Fruit fly (Drosophila melanogaster) whole organism, embryonic: ENCODE data around the gene CG14839.
A peak's percentile ranks its signal among the peaks of the same experiment; 100 is the strongest.

Source experiments
- Adf1 ChIP-seq: fragments of 200-800 bp; sonication (Bioruptor generic); IDR thresholded peaks from 2 replicates; pipeline ENCODE4 v1.3.6; 2022; ENCODE audit warnings: missing biosample characterization, missing genetic modification characterization
- B-H2 ChIP-seq: fragments of 200-800 bp; sonication (Bioruptor generic); optimal IDR thresholded peaks from 2 replicates; lab custom pipeline; 2018; ENCODE audit warnings: missing biosample characterization, mild to moderate bottlenecking, missing genetic modification characterization
- CG10462 ChIP-seq: fragments of 200-800 bp; sonication (Bioruptor generic); optimal IDR thresholded peaks from 2 replicates; lab custom pipeline; 2016; ENCODE audit warnings: missing biosample characterization, missing genetic modification characterization
- CG10543 ChIP-seq: fragments of 200-800 bp; sonication (Bioruptor generic); optimal IDR thresholded peaks from 3 replicates; lab custom pipeline; 2017; ENCODE audit warnings: missing biosample characterization, mild to moderate bottlenecking, missing genetic modification characterization, moderate library complexity
- CG12769 ChIP-seq: fragments of 200-800 bp; sonication (Bioruptor generic); optimal IDR thresholded peaks from 2 replicates; lab custom pipeline; 2019; ENCODE audit warnings: missing biosample characterization, mild to moderate bottlenecking, missing genetic modification characterization, moderate library complexity
- CG13123 ChIP-seq: fragments of 200-800 bp; sonication (Bioruptor generic); optimal IDR thresholded peaks from 2 replicates; lab custom pipeline; 2016; ENCODE audit warnings: missing biosample characterization, missing genetic modification characterization
- CG14441 ChIP-seq: fragments of 200-800 bp; sonication (Bioruptor generic); IDR thresholded peaks from 2 replicates; pipeline ENCODE4 v1.3.6; 2022; ENCODE audit warnings: missing biosample characterization, missing genetic modification characterization
- CG14860 ChIP-seq: fragments of 200-800 bp; sonication (Bioruptor generic); IDR thresholded peaks from 3 replicates; pipeline ENCODE4 v1.3.6; 2022; ENCODE audit warnings: missing biosample characterization, missing genetic modification characterization; ENCODE audit not compliant: partially characterized antibody
- CG14965 ChIP-seq: fragments of 200-800 bp; sonication (Bioruptor generic); optimal IDR thresholded peaks from 2 replicates; lab custom pipeline; 2016; ENCODE audit warnings: missing biosample characterization, missing genetic modification characterization, borderline replicate concordance
- CG15479 ChIP-seq: fragments of 200-800 bp; sonication (Bioruptor generic); optimal IDR thresholded peaks from 3 replicates; lab custom pipeline; 2019; ENCODE audit warnings: missing biosample characterization, mild to moderate bottlenecking, missing genetic modification characterization, moderate library complexity
- CG17328 ChIP-seq: fragments of 200-800 bp; sonication (Bioruptor generic); IDR thresholded peaks from 2 replicates; pipeline ENCODE4 v1.3.6; 2022; ENCODE audit warnings: missing biosample characterization, missing genetic modification characterization
- CG17568 ChIP-seq: fragments of 200-800 bp; sonication (Bioruptor generic); optimal IDR thresholded peaks from 2 replicates; lab custom pipeline; 2018; ENCODE audit warnings: missing biosample characterization, mild to moderate bottlenecking, missing genetic modification characterization, moderate library complexity
- CG30403 ChIP-seq: fragments of 200-800 bp; sonication (Bioruptor generic); optimal IDR thresholded peaks from 3 replicates; lab custom pipeline; 2016; ENCODE audit warnings: missing biosample characterization, missing genetic modification characterization
- CG31388 ChIP-seq: fragments of 200-800 bp; sonication (Bioruptor generic); optimal IDR thresholded peaks from 2 replicates; lab custom pipeline; 2016; ENCODE audit warnings: missing biosample characterization, missing genetic modification characterization
- CG6272 ChIP-seq: fragments of 200-800 bp; sonication (Bioruptor generic); IDR thresholded peaks from 2 replicates; pipeline ENCODE4 v1.3.6; 2022; ENCODE audit warnings: missing biosample characterization, missing genetic modification characterization
- CG7556 ChIP-seq: fragments of 200-800 bp; sonication (Bioruptor generic); optimal IDR thresholded peaks from 2 replicates; lab custom pipeline; 2017; ENCODE audit warnings: missing biosample characterization, mild to moderate bottlenecking, missing genetic modification characterization
- CG7786 ChIP-seq: fragments of 200-800 bp; sonication (Bioruptor generic); optimal IDR thresholded peaks from 2 replicates; lab custom pipeline; 2016; ENCODE audit warnings: missing biosample characterization, missing genetic modification characterization
- CG8924 ChIP-seq: fragments of 200-800 bp; optimal IDR thresholded peaks from 3 replicates; lab custom pipeline; 2019; ENCODE audit warnings: missing biosample characterization, mild to moderate bottlenecking, missing genetic modification characterization, moderate library complexity
- Chrac-16 ChIP-seq: fragments of 200-800 bp; sonication (Bioruptor generic); optimal IDR thresholded peaks from 3 replicates; lab custom pipeline; 2016; ENCODE audit warnings: missing biosample characterization, missing genetic modification characterization
- D ChIP-seq, 2 experiments: fragments of 200-800 bp in 1 of 2; fragments of >200 bp in 1 of 2; sonication (Bioruptor generic) in 1 of 2; optimal IDR thresholded peaks; 2 replicates in 1 of 2; 3 replicates in 1 of 2; lab custom pipeline; 2017; ENCODE audit warnings: mild to moderate bottlenecking in 1 of 2, missing biosample characterization in 1 of 2, missing genetic modification characterization in 1 of 2, missing genetic modification reagents in 1 of 2
- Dfd ChIP-seq, 2 experiments: fragments of >200 bp; optimal IDR thresholded peaks; 2 replicates each; lab custom pipeline; 2017; ENCODE audit warnings: missing biosample characterization in 2 of 2, missing genetic modification characterization in 2 of 2
- Hand ChIP-seq: fragments of 200-800 bp; sonication (Bioruptor generic); optimal IDR thresholded peaks from 2 replicates; lab custom pipeline; 2017; ENCODE audit warnings: mild to moderate bottlenecking, missing biosample characterization, missing genetic modification reagents, missing genetic modification characterization
- Hr78 ChIP-seq, 2 experiments: fragments of 200-800 bp in 1 of 2; fragments of >200 bp in 1 of 2; sonication (Bioruptor generic) in 1 of 2; optimal IDR thresholded peaks; 2 replicates each; lab custom pipeline; 2017 to 2019; ENCODE audit warnings: missing biosample characterization in 2 of 2, missing genetic modification characterization in 2 of 2, mild to moderate bottlenecking in 1 of 2, moderate library complexity in 1 of 2
- NC2α ChIP-seq: fragments of 200-800 bp; sonication (Bioruptor generic); optimal IDR thresholded peaks from 2 replicates; lab custom pipeline; 2016; ENCODE audit warnings: missing biosample characterization, missing genetic modification characterization
- Optix ChIP-seq: fragments of 200-800 bp; sonication (Bioruptor generic); IDR thresholded peaks from 3 replicates; pipeline ENCODE4 v1.3.6; 2022; ENCODE audit warnings: missing biosample characterization, missing genetic modification characterization
- Xbp1 ChIP-seq: fragments of 200-800 bp; sonication (Bioruptor generic); optimal IDR thresholded peaks from 3 replicates; lab custom pipeline; 2016; ENCODE audit warnings: missing biosample characterization, mild to moderate bottlenecking, missing genetic modification characterization
- abd-A ChIP-seq: fragments of 200-800 bp; sonication (Bioruptor generic); optimal IDR thresholded peaks from 3 replicates; lab custom pipeline; 2019; ENCODE audit warnings: missing biosample characterization, mild to moderate bottlenecking, missing genetic modification characterization, moderate library complexity
- amos ChIP-seq: fragments of 200-800 bp; sonication (Bioruptor generic); IDR thresholded peaks from 2 replicates; pipeline ENCODE4 v1.3.6; 2022; ENCODE audit warnings: missing biosample characterization, missing genetic modification characterization; ENCODE audit not compliant: partially characterized antibody
- ap ChIP-seq: fragments of 200-800 bp; sonication (Bioruptor generic); IDR thresholded peaks from 2 replicates; pipeline ENCODE4 v1.3.6; 2022; ENCODE audit warnings: missing biosample characterization, missing genetic modification characterization
- ato ChIP-seq: fragments of 200-800 bp; sonication (Bioruptor generic); IDR thresholded peaks from 2 replicates; pipeline ENCODE4 v1.3.6; 2022; ENCODE audit warnings: missing biosample characterization, missing genetic modification characterization; ENCODE audit not compliant: partially characterized antibody
- dm ChIP-seq: fragments of 200-800 bp; sonication (Bioruptor generic); optimal IDR thresholded peaks from 3 replicates; lab custom pipeline; 2016; ENCODE audit warnings: missing biosample characterization, missing genetic modification characterization
- exex ChIP-seq: fragments of 200-800 bp; sonication (Bioruptor generic); optimal IDR thresholded peaks from 4 replicates; lab custom pipeline; 2018; ENCODE audit warnings: missing biosample characterization, mild to moderate bottlenecking, missing genetic modification characterization, moderate library complexity
- fd64A ChIP-seq: fragments of 200-800 bp; sonication (Bioruptor generic); optimal IDR thresholded peaks from 3 replicates; lab custom pipeline; 2018; ENCODE audit warnings: missing biosample characterization, mild to moderate bottlenecking, missing genetic modification characterization
- fu2 ChIP-seq: fragments of 200-800 bp; sonication (Bioruptor generic); optimal IDR thresholded peaks from 2 replicates; lab custom pipeline; 2016; ENCODE audit warnings: missing biosample characterization, missing genetic modification characterization
- gce ChIP-seq: fragments of 200-800 bp; sonication (Bioruptor generic); IDR thresholded peaks from 3 replicates; pipeline ENCODE4 v1.3.6; 2022; ENCODE audit warnings: missing biosample characterization, missing genetic modification characterization
- gcm ChIP-seq: fragments of 200-800 bp; sonication (Bioruptor generic); optimal IDR thresholded peaks from 2 replicates; lab custom pipeline; 2019; ENCODE audit warnings: missing biosample characterization, mild to moderate bottlenecking, missing genetic modification characterization, moderate library complexity
- gro ChIP-seq: fragments of 200-800 bp; sonication (Bioruptor generic); optimal IDR thresholded peaks from 2 replicates; lab custom pipeline; 2016; ENCODE audit warnings: missing biosample characterization, missing genetic modification characterization
- gsb ChIP-seq: fragments of 200-800 bp; sonication (Bioruptor generic); IDR thresholded peaks from 2 replicates; pipeline ENCODE4 v1.3.6; 2022; ENCODE audit warnings: missing biosample characterization, missing genetic modification characterization
- hth ChIP-seq: fragments of >200 bp; optimal IDR thresholded peaks from 2 replicates; lab custom pipeline; 2017; ENCODE audit warnings: inconsistent platforms
- jigr1 ChIP-seq: fragments of 200-800 bp; sonication (Bioruptor generic); IDR thresholded peaks from 3 replicates; pipeline ENCODE4 v1.3.6; 2022; ENCODE audit warnings: missing biosample characterization, missing genetic modification characterization
- luna ChIP-seq: fragments of 200-800 bp; sonication (Bioruptor generic); optimal IDR thresholded peaks from 2 replicates; lab custom pipeline; 2016; ENCODE audit warnings: missing biosample characterization, missing genetic modification characterization
- maf-S ChIP-seq: fragments of 200-800 bp; sonication (Bioruptor generic); optimal IDR thresholded peaks from 2 replicates; lab custom pipeline; 2016; ENCODE audit warnings: missing biosample characterization, missing genetic modification characterization
- otp ChIP-seq: fragments of 200-800 bp; sonication (Bioruptor generic); IDR thresholded peaks from 3 replicates; pipeline ENCODE4, ENCODE4 v1.3.6; 2022; ENCODE audit warnings: missing biosample characterization, missing genetic modification characterization
- prd ChIP-seq, 3 experiments: fragments of >200 bp in 2 of 3; fragments of 200-800 bp in 1 of 3; sonication (Bioruptor generic) in 1 of 3; optimal IDR thresholded peaks in 2 of 3; IDR thresholded peaks in 1 of 3; 2 replicates in 2 of 3; 3 replicates in 1 of 3; pipeline versions ENCODE4 v1.3.6 to Lab custom; 2017 to 2022; ENCODE audit warnings: missing biosample characterization in 1 of 3, missing genetic modification characterization in 1 of 3
- pzg ChIP-seq: fragments of 200-800 bp; sonication (Bioruptor generic); optimal IDR thresholded peaks from 3 replicates; lab custom pipeline; 2018; ENCODE audit warnings: missing biosample characterization, mild to moderate bottlenecking, missing genetic modification characterization, moderate library complexity
- repo ChIP-seq: fragments of 200-800 bp; sonication (Bioruptor generic); optimal IDR thresholded peaks from 2 replicates; lab custom pipeline; 2016; ENCODE audit warnings: missing biosample characterization, missing genetic modification characterization
- salm ChIP-seq: fragments of 200-800 bp; sonication (Bioruptor generic); optimal IDR thresholded peaks from 2 replicates; lab custom pipeline; 2018; ENCODE audit warnings: missing biosample characterization, mild to moderate bottlenecking, missing genetic modification characterization
- seq ChIP-seq: fragments of 200-800 bp; sonication (Bioruptor generic); IDR thresholded peaks from 2 replicates; pipeline ENCODE4 v1.3.6; 2022; ENCODE audit warnings: missing biosample characterization, missing genetic modification characterization
- tap ChIP-seq: fragments of 200-800 bp; optimal IDR thresholded peaks from 3 replicates; lab custom pipeline; 2019; ENCODE audit warnings: missing biosample characterization, mild to moderate bottlenecking, missing genetic modification characterization, moderate library complexity
- trh ChIP-seq: fragments of 200-800 bp; sonication (Bioruptor generic); optimal IDR thresholded peaks from 2 replicates; lab custom pipeline; 2016; ENCODE audit warnings: missing biosample characterization, missing genetic modification characterization

Gene CG14839

dm6 chr3R:14308801-14309217, 46.6 kb downstream of the CG14839 start, which contains the start of gene Polr2I (continued):
- TF ChIP-seq CG14860 (GFP tag; lab: Robert Waterston, UW) (no peak), CG12769 (no peak), CG17568 (GFP tag; lab: Kevin White, UChicago) (no peak), Hand (GFP tag; lab: Kevin White, UChicago) (no peak), CG14441 (GFP tag; lab: Robert Waterston, UW) (no peak), fd64A (GFP tag; lab: Kevin White, UChicago) (no peak), amos (no peak), jigr1 (no peak), gcm (GFP tag; lab: Kevin White, UChicago) (no peak), hth (lab: Kevin White, UChicago) (no peak), maf-S (GFP tag; lab: Kevin White, UChicago) (no peak), CG10543 (GFP tag; lab: Kevin White, UChicago) (no peak), ato (GFP tag; lab: Robert Waterston, UW) (no peak), gro (GFP tag; lab: Kevin White, UChicago) (no peak), gce (GFP tag; lab: Robert Waterston, UW) (no peak), trh (GFP tag; lab: Kevin White, UChicago) (no peak), CG14965 (GFP tag; lab: Kevin White, UChicago) (no peak), ap (GFP tag; lab: Robert Waterston, UW) (no peak), CG13123 (no peak), gsb (GFP tag; lab: Robert Waterston, UW) (no peak), CG10462 (GFP tag; lab: Kevin White, UChicago) (no peak), salm (tag; lab: Kevin White, UChicago) (no peak), Optix (no peak), fu2 (GFP tag; lab: Kevin White, UChicago) (no peak), prd (optimal IDR thresholded peaks at IDR 0.05; lab: Kevin White, UChicago) (no peak), prd (GFP tag; IDR thresholded peaks at IDR 0.05; lab: Robert Waterston, UW) (peak; percentile 46; the same call in 1 of the 3 replicates), NC2α (no peak), CG30403 (peak; percentile 57), B-H2 (GFP tag; lab: Kevin White, UChicago) (no peak), dm (GFP tag; lab: Kevin White, UChicago) (no peak), Hr78 (GFP tag; optimal IDR thresholded peaks at IDR 0.05; lab: Kevin White, UChicago) (no peak), abd-A (tag; lab: Kevin White, UChicago) (no peak), repo (GFP tag; lab: Kevin White, UChicago) (no peak), CG15479 (no peak), Adf1 (GFP tag; lab: Robert Waterston, UW) (no peak; the same call in 1 of the 2 replicates), seq (GFP tag; lab: Robert Waterston, UW) (no peak), otp (GFP tag; lab: Robert Waterston, UW) (no peak), CG8924 (tag; lab: Kevin White, UChicago) (peak; percentile 45), luna (no peak), Xbp1 (GFP tag; lab: Kevin White, UChicago) (peak; percentile 53), pzg (GFP tag; lab: Kevin White, UChicago) (peak; percentile 24), CG17328 (GFP tag; lab: Robert Waterston, UW) (no peak), CG7556 (GFP tag; lab: Kevin White, UChicago) (peak; percentile 37), Chrac-16 (GFP tag; lab: Kevin White, UChicago) (peak; percentile 39), Dfd (GFP tag; optimal IDR thresholded peaks at IDR 0.05; lab: Kevin White, UChicago) (no peak), tap (no peak), CG6272 (GFP tag; lab: Robert Waterston, UW) (no peak; the same call in 1 of the 2 replicates), exex (tag; lab: Kevin White, UChicago) (peak; percentile 20), CG31388 (GFP tag; lab: Kevin White, UChicago) (no peak), CG7786 (GFP tag; lab: Kevin White, UChicago) (no peak), D (optimal IDR thresholded peaks at IDR 0.05; lab: Kevin White, UChicago) (no peak), D (GFP tag; optimal IDR thresholded peaks at IDR 0.05; lab: Kevin White, UChicago) (no peak)
